Worm (Caenorhabditis elegans) whole organism, L4 larva: ENCODE data around the gene rpl-11.2.

ENCODE experiments used
- F37D6.2 ChIP-seq: sonication (generic microtip); optimal IDR thresholded peaks from 2 replicates; lab custom pipeline; 2016; ENCODE audit warnings: mild to moderate bottlenecking, missing genetic modification characterization, missing compliant biosample characterization
- R02D3.7 ChIP-seq: fragments of 150-350 bp; sonication (generic microtip); optimal IDR thresholded peaks from 3 replicates; lab custom pipeline; 2014; ENCODE audit warnings: missing biosample characterization, missing genetic modification characterization
- T20F7.1 ChIP-seq: fragments of 200-800 bp; sonication (Bioruptor generic); optimal IDR thresholded peaks from 2 replicates; lab custom pipeline; 2018; ENCODE audit warnings: mild to moderate bottlenecking, missing genetic modification characterization, missing compliant biosample characterization
- T26A8.4 ChIP-seq: fragments of 200-800 bp; sonication (Bioruptor generic); IDR thresholded peaks from 2 replicates; pipeline ENCODE4 v1.3.6; 2022; ENCODE audit warnings: missing genetic modification characterization, missing compliant biosample characterization
- Y5F2A.4 ChIP-seq: fragments of 200-800 bp; sonication (Bioruptor generic); optimal IDR thresholded peaks from 2 replicates; lab custom pipeline; 2018; ENCODE audit warnings: mild to moderate bottlenecking, missing genetic modification characterization, missing compliant biosample characterization
- Y75B8A.6 ChIP-seq: fragments of 200-800 bp; sonication (Bioruptor generic); IDR thresholded peaks from 2 replicates; pipeline ENCODE4 v1.3.6; 2022; ENCODE audit warnings: missing genetic modification reagents, missing genetic modification characterization, missing compliant biosample characterization
- aha-1 ChIP-seq: fragments of 150-350 bp; peaks from one replicate; lab custom pipeline; 2014; ENCODE audit warnings: missing biosample characterization, missing genetic modification characterization
- ceh-28 ChIP-seq: fragments of 150-350 bp; optimal IDR thresholded peaks from 2 replicates; lab custom pipeline; 2014; ENCODE audit warnings: missing biosample characterization, missing genetic modification reagents, missing genetic modification characterization
- ces-1 ChIP-seq: fragments of 150-350 bp; sonication (generic microtip); optimal IDR thresholded peaks from 4 replicates; lab custom pipeline; 2014; ENCODE audit warnings: missing biosample characterization, missing genetic modification reagents, missing genetic modification characterization
- daf-16 ChIP-seq, 3 experiments: sonication (generic microtip); optimal IDR thresholded peaks; 2 replicates each; lab custom pipeline; 2016 to 2017; ENCODE audit warnings: missing genetic modification characterization in 3 of 3, missing genetic modification reagents in 3 of 3, mild to moderate bottlenecking in 2 of 3, missing compliant biosample characterization in 2 of 3, missing biosample characterization in 1 of 3, moderate library complexity in 1 of 3
- dmd-6 ChIP-seq: fragments of 200-800 bp; sonication (Bioruptor generic); IDR thresholded peaks from 2 replicates; pipeline ENCODE4 v1.3.6; 2022; ENCODE audit warnings: missing genetic modification reagents, missing genetic modification characterization, missing compliant biosample characterization
- dmd-8 ChIP-seq: fragments of 200-800 bp; sonication (Bioruptor generic); IDR thresholded peaks from 2 replicates; pipeline ENCODE4 v1.3.6; 2022; ENCODE audit warnings: missing genetic modification characterization, missing compliant biosample characterization
- dve-1 ChIP-seq: sonication (generic microtip); optimal IDR thresholded peaks from 2 replicates; lab custom pipeline; 2017; ENCODE audit warnings: antibody characterized with exemption, mild to moderate bottlenecking, missing genetic modification characterization, missing compliant biosample characterization; ENCODE audit not compliant: insufficient read depth
- egl-43 ChIP-seq: fragments of 200-800 bp; sonication (Bioruptor generic); IDR thresholded peaks from 2 replicates; pipeline ENCODE4 v1.3.6; 2022; ENCODE audit warnings: missing genetic modification reagents, missing genetic modification characterization, missing compliant biosample characterization
- gei-8 ChIP-seq: fragments of 200-800 bp; sonication (Bioruptor generic); optimal IDR thresholded peaks from 2 replicates; lab custom pipeline; 2018; ENCODE audit warnings: mild to moderate bottlenecking, missing genetic modification characterization, missing compliant biosample characterization
- hif-1 ChIP-seq, 2 experiments: sonication (generic microtip); optimal IDR thresholded peaks; 2 replicates each; lab custom pipeline; 2016 to 2017; ENCODE audit warnings: missing compliant biosample characterization in 2 of 2, missing genetic modification characterization in 2 of 2, missing genetic modification reagents in 2 of 2, missing genotype in 2 of 2, mild to moderate bottlenecking in 1 of 2
- hlh-11 ChIP-seq: fragments of 200-800 bp; sonication (Bioruptor generic); optimal IDR thresholded peaks from 2 replicates; lab custom pipeline; 2018; ENCODE audit warnings: mild to moderate bottlenecking, missing genetic modification characterization, missing compliant biosample characterization
- hmg-1.1 ChIP-seq: fragments of 200-800 bp; sonication (Bioruptor generic); IDR thresholded peaks from 2 replicates; pipeline ENCODE4 v1.3.6; 2022; ENCODE audit warnings: missing genetic modification reagents, missing genetic modification characterization, missing compliant biosample characterization
- lin-1 ChIP-seq: fragments of 200-800 bp; sonication (Bioruptor generic); IDR thresholded peaks from 2 replicates; pipeline ENCODE4 v1.3.6; 2022; ENCODE audit warnings: missing genetic modification reagents, missing genetic modification characterization, missing compliant biosample characterization
- lin-15B ChIP-seq: fragments of 150-350 bp; sonication (generic microtip); optimal IDR thresholded peaks from 3 replicates; lab custom pipeline; 2014; ENCODE audit warnings: missing biosample characterization, missing genetic modification characterization
- lin-38 ChIP-seq: fragments of 200-800 bp; sonication (Bioruptor generic); IDR thresholded peaks from 2 replicates; pipeline ENCODE4 v1.3.6; 2022; ENCODE audit warnings: missing genetic modification reagents, missing genetic modification characterization, missing compliant biosample characterization
- lir-3 ChIP-seq: sonication (generic microtip); optimal IDR thresholded peaks from 2 replicates; lab custom pipeline; 2016; ENCODE audit warnings: mild to moderate bottlenecking, missing genetic modification characterization, missing compliant biosample characterization
- madf-5 ChIP-seq, 2 experiments: fragments of 200-800 bp; sonication (Bioruptor generic); IDR thresholded peaks; 2 replicates each; pipeline ENCODE4 v1.3.6; 2022; ENCODE audit warnings: missing compliant biosample characterization in 2 of 2, missing genetic modification characterization in 2 of 2
- madf-9 ChIP-seq: fragments of 200-800 bp; sonication (Bioruptor generic); conservative IDR thresholded peaks from 2 replicates; pipeline ENCODE4 v1.3.6; 2022; ENCODE audit warnings: missing genetic modification reagents, missing genetic modification characterization, missing compliant biosample characterization
- mdt-29 ChIP-seq: fragments of 200-800 bp; sonication (Bioruptor generic); IDR thresholded peaks from 2 replicates; pipeline ENCODE4 v1.3.6; 2022; ENCODE audit warnings: missing genetic modification reagents, missing genetic modification characterization, missing compliant biosample characterization
- nhr-102 ChIP-seq: sonication (generic microtip); optimal IDR thresholded peaks from 2 replicates; lab custom pipeline; 2016; ENCODE audit warnings: mild to moderate bottlenecking, missing genetic modification characterization, moderate library complexity, missing compliant biosample characterization
- nhr-11 ChIP-seq: fragments of 150-350 bp; optimal IDR thresholded peaks from 2 replicates; lab custom pipeline; 2014; ENCODE audit warnings: missing biosample characterization, missing genetic modification characterization
- nhr-25 ChIP-seq: sonication (generic microtip); optimal IDR thresholded peaks from 2 replicates; lab custom pipeline; 2017; ENCODE audit warnings: missing genetic modification characterization, mild to moderate bottlenecking, missing compliant biosample characterization, antibody characterized with exemption, moderate library complexity, borderline replicate concordance; ENCODE audit not compliant: insufficient read depth
- nhr-28 ChIP-seq: fragments of 150-350 bp; optimal IDR thresholded peaks from 2 replicates; lab custom pipeline; 2014; ENCODE audit warnings: missing biosample characterization, missing genetic modification characterization
- nhr-42 ChIP-seq: fragments of 200-800 bp; sonication (Bioruptor generic); IDR thresholded peaks from 2 replicates; pipeline ENCODE4 v1.3.6; 2022; ENCODE audit warnings: missing genetic modification characterization, missing compliant biosample characterization
- nhr-77 ChIP-seq: fragments of 150-350 bp; optimal IDR thresholded peaks from 2 replicates; lab custom pipeline; 2014; ENCODE audit warnings: missing biosample characterization, missing genetic modification characterization
- pha-4 ChIP-seq, 2 experiments: fragments of 150-350 bp in 1 of 2; fragments of 200-800 bp in 1 of 2; sonication (Bioruptor generic) in 1 of 2; IDR thresholded peaks in 1 of 2; optimal IDR thresholded peaks in 1 of 2; 2 replicates each; pipeline versions ENCODE4 v1.3.6 to Lab custom; 2014 to 2022; ENCODE audit warnings: missing genetic modification characterization in 2 of 2, missing genetic modification reagents in 2 of 2, missing biosample characterization in 1 of 2, missing compliant biosample characterization in 1 of 2
- php-3 ChIP-seq: fragments of 200-800 bp; sonication (Bioruptor generic); IDR thresholded peaks from 2 replicates; pipeline ENCODE4 v1.3.6; 2022; ENCODE audit warnings: missing genetic modification reagents, missing genetic modification characterization, missing compliant biosample characterization
- pqm-1 ChIP-seq: sonication (generic microtip); optimal IDR thresholded peaks from 2 replicates; lab custom pipeline; 2017; ENCODE audit warnings: missing biosample characterization, missing genetic modification characterization
- rbr-2 ChIP-seq: sonication (generic microtip); optimal IDR thresholded peaks from 2 replicates; lab custom pipeline; 2016; ENCODE audit warnings: missing genotype, missing genetic modification characterization, missing compliant biosample characterization
- skn-1 ChIP-seq: fragments of 150-350 bp; optimal IDR thresholded peaks from 2 replicates; lab custom pipeline; 2014; ENCODE audit warnings: missing biosample characterization, missing genetic modification characterization
- snpc-1.2 ChIP-seq: fragments of 200-800 bp; sonication (Bioruptor generic); IDR thresholded peaks from 2 replicates; pipeline ENCODE4 v1.3.6; 2022; ENCODE audit warnings: missing genetic modification reagents, missing genetic modification characterization, missing compliant biosample characterization
- spr-3 ChIP-seq: fragments of 200-800 bp; sonication (Bioruptor generic); optimal IDR thresholded peaks from 2 replicates; lab custom pipeline; 2018; ENCODE audit warnings: mild to moderate bottlenecking, missing genetic modification characterization, missing compliant biosample characterization
- tag-97 ChIP-seq: fragments of 200-800 bp; sonication (Bioruptor generic); IDR thresholded peaks from 2 replicates; pipeline ENCODE4 v1.3.6; 2022; ENCODE audit warnings: missing genetic modification characterization, missing compliant biosample characterization
- ztf-7 ChIP-seq: fragments of 150-350 bp; optimal IDR thresholded peaks from 2 replicates; lab custom pipeline; 2014; ENCODE audit warnings: missing biosample characterization, missing genetic modification characterization

Gene rpl-11.2

ce11 chrX:2210751-2211150, 31.7 kb downstream of the rpl-11.2 start, which contains the start of gene peb-1:
Gene peb-1, plus strand, starts transcription at chrX:2211051.
- TF ChIP-seq madf-5 (GFP tag; IDR thresholded peaks at IDR 0.05; lab: Robert Waterston, UW): no peak
- peak; percentile 75 for TF ChIP-seq aha-1 (tag; lab: Kevin White, UChicago)
- no peak for TF ChIP-seq spr-3 (GFP tag; lab: Kevin White, UChicago)

- TF ChIP-seq snpc-1.2 (GFP tag; lab: Robert Waterston, UW) (no peak), egl-43 (GFP tag; lab: Robert Waterston, UW) (0 out of 2 replicates have a peak, but pooled peaks have one; percentile 48)
- TF ChIP-seq, all 104 proteins: peak for 1
Observed at ce11 chrX:2210164-2210563, 32.3 kb downstream of the rpl-11.2 start.

DNA sequence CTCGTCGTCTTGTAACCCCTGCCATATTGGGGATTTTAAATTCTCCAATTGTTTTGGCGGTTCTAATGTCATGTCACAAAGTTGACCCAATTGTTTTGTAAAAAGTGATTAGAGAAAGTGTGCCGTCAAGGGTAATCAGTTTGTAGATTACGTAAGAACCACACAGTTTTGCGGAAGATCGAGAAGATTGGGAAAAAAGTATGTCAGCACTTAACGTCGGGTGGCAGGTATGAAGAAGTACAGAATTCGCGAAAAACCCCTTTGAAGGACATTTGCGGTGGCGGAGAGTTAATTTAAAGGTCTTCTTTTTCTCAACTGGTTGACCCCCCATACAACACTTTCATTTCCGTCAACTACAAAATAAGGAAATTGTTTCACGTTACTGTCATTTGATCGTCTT, 34.0 kb downstream of the rpl-11.2 start:
- no peak for TF ChIP-seq rbr-2
- no peak for TF ChIP-seq ces-1
- peak; percentile 45 for TF ChIP-seq nhr-25
- TF ChIP-seq R02D3.7: no peak
- TF ChIP-seq mdt-29 (GFP tag; lab: Robert Waterston, UW): no peak
- TF ChIP-seq ceh-28 (tag; lab: Kevin White, UChicago): no peak
- TF ChIP-seq hlh-11 (tag; lab: Kevin White, UChicago): peak; percentile 10
- no peak for TF ChIP-seq F37D6.2 (tag; lab: Kevin White, UChicago)
- TF ChIP-seq spr-3 (GFP tag; lab: Kevin White, UChicago): no peak
- no peak for TF ChIP-seq Y75B8A.6
- peak; percentile 28 for TF ChIP-seq nhr-28
- TF ChIP-seq hif-1 (tag; optimal IDR thresholded peaks at IDR 0.05; lab: Kevin White, UChicago): no peak
- no peak for TF ChIP-seq lin-38 (GFP tag; lab: Robert Waterston, UW)

DNA sequence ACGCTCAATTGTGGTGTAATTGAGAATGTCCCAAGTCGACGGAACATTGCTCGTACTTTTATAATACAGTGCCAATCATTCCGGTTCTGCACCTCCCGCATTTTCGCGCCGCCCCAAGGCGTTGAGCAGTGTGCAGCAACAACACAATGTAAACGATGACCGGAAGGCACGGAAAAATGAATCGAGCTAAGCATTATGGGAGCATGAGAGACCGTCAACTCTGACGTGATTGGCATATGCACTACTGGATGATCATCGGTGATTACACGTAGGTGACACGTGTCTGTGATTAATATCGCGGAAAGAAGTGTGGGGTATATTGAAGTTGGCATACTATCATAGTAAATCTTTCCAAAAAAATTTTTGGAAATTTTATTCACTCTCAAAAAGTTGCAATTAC, 37.5 kb downstream of the rpl-11.2 start, which contains the start of gene T24C12.4:
TSS of gene T24C12.4 (minus strand) at position 101 of the 400 bp plus-strand sequence.
- TF ChIP-seq hmg-1.1 (GFP tag; lab: Robert Waterston, UW): no peak
- no peak for TF ChIP-seq ztf-7 (tag; lab: Kevin White, UChicago)
- TF ChIP-seq T26A8.4 (GFP tag; lab: Robert Waterston, UW): no peak
- TF ChIP-seq ces-1: no peak
- TF ChIP-seq php-3 (GFP tag; lab: Robert Waterston, UW): no peak
- no peak for TF ChIP-seq skn-1 (tag; lab: Kevin White, UChicago)
- TF ChIP-seq dmd-8 (GFP tag; lab: Robert Waterston, UW): no peak
- no peak for TF ChIP-seq hlh-11 (tag; lab: Kevin White, UChicago)
- TF ChIP-seq Y5F2A.4: no peak
- TF ChIP-seq nhr-11: no peak
- no peak for TF ChIP-seq tag-97 (GFP tag; lab: Robert Waterston, UW)
- no peak for TF ChIP-seq lin-15B (tag; lab: Kevin White, UChicago)
- no peak for TF ChIP-seq gei-8 (GFP tag; lab: Kevin White, UChicago)
- TF ChIP-seq lir-3 (tag; lab: Kevin White, UChicago): no peak
- no peak for TF ChIP-seq pha-4 (GFP tag; IDR thresholded peaks at IDR 0.05; lab: Robert Waterston, UW)
- TF ChIP-seq pha-4 (tag; optimal IDR thresholded peaks at IDR 0.05; lab: Kevin White, UChicago): no peak
- TF ChIP-seq nhr-102 (tag; lab: Kevin White, UChicago): no peak
- TF ChIP-seq lin-38 (GFP tag; lab: Robert Waterston, UW): no peak
- no peak for TF ChIP-seq madf-9 (GFP tag; lab: Robert Waterston, UW)
- no peak for TF ChIP-seq nhr-42
- no peak for TF ChIP-seq lin-1

DNA sequence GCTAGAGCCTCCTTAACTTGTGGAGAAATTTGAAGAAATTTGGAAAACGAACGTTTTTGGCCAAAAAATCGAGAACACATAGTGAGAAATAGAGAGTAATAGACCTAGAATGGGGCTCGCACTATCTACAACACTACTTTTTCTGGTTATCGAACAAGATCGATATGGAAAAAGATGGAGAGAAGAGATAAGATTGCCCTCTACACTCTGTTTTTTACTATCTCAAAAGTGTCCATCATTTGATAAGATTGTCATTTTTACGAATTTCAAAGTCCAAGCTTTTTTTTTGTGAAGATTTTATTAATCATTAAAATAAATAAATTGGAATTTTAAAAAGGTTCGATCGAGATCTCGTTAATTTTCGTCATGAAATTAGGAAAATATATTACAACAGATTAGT, 38.7 kb downstream of the rpl-11.2 start, which contains the start of gene T24C12.3:
TSS of gene T24C12.3 (minus strand) at position 134 of the 400 bp plus-strand sequence.
- TF ChIP-seq hlh-11 (tag; lab: Kevin White, UChicago) (peak; percentile 60), T20F7.1 (no peak), daf-16 (GFP tag; optimal IDR thresholded peaks at IDR 0.05; lab: Kevin White, UChicago) (no peak), daf-16 (tag; optimal IDR thresholded peaks at IDR 0.05; lab: Kevin White, UChicago) (peak; percentile 72), nhr-77 (tag; lab: Kevin White, UChicago) (peak; percentile 16), pqm-1 (tag; lab: Kevin White, UChicago) (peak; percentile 96), madf-9 (GFP tag; lab: Robert Waterston, UW) (no peak), dmd-6 (GFP tag; lab: Robert Waterston, UW) (peak; percentile 75), dve-1 (tag; lab: Kevin White, UChicago) (peak; percentile 47), nhr-28 (peak; percentile 75)
